Fruit fly (Drosophila melanogaster) whole organism, prepupa: Measurements from ENCODE around the gene CG15282.
"Not testable (repeated sequence)": the region's sequence is repeated elsewhere in the genome, so short reads cannot be mapped to it uniquely, and the experiment has no call there.

Experiments used
- CG7368 ChIP-seq: fragments of 200-800 bp; sonication (Bioruptor generic); optimal IDR thresholded peaks from 3 replicates; lab custom pipeline; 2016; ENCODE audit warnings: missing biosample characterization, missing genetic modification characterization
- acj6 ChIP-seq: fragments of 200-800 bp; sonication (Bioruptor generic); optimal IDR thresholded peaks from 3 replicates; lab custom pipeline; 2016; ENCODE audit warnings: missing biosample characterization, missing genetic modification characterization
- cyc ChIP-seq: fragments of 200-800 bp; sonication (Bioruptor generic); optimal IDR thresholded peaks from 3 replicates; lab custom pipeline; 2016; ENCODE audit warnings: missing biosample characterization, missing genetic modification characterization
- dsx ChIP-seq: fragments of 200-800 bp; optimal IDR thresholded peaks from 3 replicates; lab custom pipeline; 2019; ENCODE audit warnings: missing biosample characterization, mild to moderate bottlenecking, missing genetic modification characterization, moderate library complexity; ENCODE audit not compliant: poor library complexity, severe bottlenecking
- topi ChIP-seq: fragments of 200-800 bp; sonication (Bioruptor generic); optimal IDR thresholded peaks from 3 replicates; lab custom pipeline; 2016; ENCODE audit warnings: missing biosample characterization, missing genetic modification characterization

DNA sequence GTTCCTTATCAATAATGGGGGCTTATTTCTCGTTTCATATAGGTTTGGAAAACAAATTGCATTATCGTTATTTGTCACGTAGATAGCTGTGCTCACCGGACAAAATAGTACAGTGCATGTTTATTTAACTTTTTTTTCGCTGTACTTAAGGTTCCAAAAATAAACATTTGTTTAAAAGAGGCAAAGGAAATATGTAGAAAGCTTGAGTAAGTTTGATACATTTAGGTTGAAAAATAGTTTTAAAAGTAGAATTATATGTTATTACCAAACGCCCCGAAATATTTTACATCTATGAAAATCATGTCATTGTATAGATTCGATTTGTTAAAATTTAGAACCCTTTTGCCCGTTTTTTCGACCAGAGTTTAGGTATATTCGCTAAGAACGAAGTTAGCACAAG, 27.3 kb downstream of the CG15282 start, which contains the start of gene CG42585:
- TF ChIP-seq topi; acj6 (GFP tag; lab: Kevin White, UChicago); cyc; CG7368 (GFP tag; lab: Kevin White, UChicago); dsx: not testable (repeated sequence)
